Fruit fly (Drosophila melanogaster) whole organism, embryonic: Measurements from ENCODE around the gene CG11771.

ENCODE experiments used
- Ada2b ChIP-seq: fragments of 200-800 bp; sonication (Bioruptor generic); IDR thresholded peaks from 2 replicates; pipeline ENCODE4 v1.3.6; 2022; ENCODE audit warnings: missing biosample characterization, missing genetic modification characterization
- CG12391 ChIP-seq: fragments of 200-800 bp; sonication (Bioruptor generic); optimal IDR thresholded peaks from 3 replicates; lab custom pipeline; 2018; ENCODE audit warnings: missing biosample characterization, mild to moderate bottlenecking, missing genetic modification characterization, moderate library complexity
- CG12744 ChIP-seq: fragments of 200-800 bp; sonication (Bioruptor generic); optimal IDR thresholded peaks from 2 replicates; lab custom pipeline; 2016; ENCODE audit warnings: missing biosample characterization, missing genetic modification characterization
- CG16813 ChIP-seq: fragments of 200-800 bp; sonication (Bioruptor generic); IDR thresholded peaks from 3 replicates; pipeline ENCODE4 v1.3.6; 2022; ENCODE audit warnings: missing biosample characterization, missing genetic modification characterization; ENCODE audit not compliant: partially characterized antibody
- CG17385 ChIP-seq: fragments of 200-800 bp; sonication (Bioruptor generic); optimal IDR thresholded peaks from 3 replicates; lab custom pipeline; 2018; ENCODE audit warnings: missing biosample characterization, mild to moderate bottlenecking, missing genetic modification characterization
- CG2875 ChIP-seq: fragments of 200-800 bp; sonication (Bioruptor generic); optimal IDR thresholded peaks from 2 replicates; lab custom pipeline; 2017; ENCODE audit warnings: missing biosample characterization, mild to moderate bottlenecking, missing genetic modification characterization, missing genetic modification reagents
- CG3163 ChIP-seq: fragments of 200-800 bp; sonication (Bioruptor generic); optimal IDR thresholded peaks from 3 replicates; lab custom pipeline; 2016; ENCODE audit warnings: missing biosample characterization, missing genetic modification characterization
- CG42726 ChIP-seq: fragments of 200-800 bp; sonication (Bioruptor generic); IDR thresholded peaks from 2 replicates; pipeline ENCODE4 v1.3.6; 2022; ENCODE audit warnings: missing biosample characterization, missing genetic modification characterization; ENCODE audit not compliant: partially characterized antibody
- CG4730 ChIP-seq: fragments of 200-800 bp; sonication (Bioruptor generic); IDR thresholded peaks from 2 replicates; pipeline ENCODE4 v1.3.6; 2022; ENCODE audit warnings: missing biosample characterization, missing genetic modification characterization
- CG5180 ChIP-seq: fragments of 200-800 bp; sonication (Bioruptor generic); optimal IDR thresholded peaks from 3 replicates; lab custom pipeline; 2017; ENCODE audit warnings: missing biosample characterization, missing genetic modification characterization, mild to moderate bottlenecking, moderate library complexity, missing genetic modification reagents
- CG7987 ChIP-seq: fragments of 200-800 bp; sonication (Bioruptor generic); optimal IDR thresholded peaks from 2 replicates; lab custom pipeline; 2018; ENCODE audit warnings: missing biosample characterization, mild to moderate bottlenecking, missing genetic modification characterization, moderate library complexity
- Drgx ChIP-seq: fragments of 200-800 bp; sonication (Bioruptor generic); IDR thresholded peaks from 2 replicates; pipeline ENCODE4 v1.3.6; 2022; ENCODE audit warnings: missing biosample characterization, missing genetic modification characterization
- Elba2 ChIP-seq: fragments of 200-800 bp; sonication (Bioruptor generic); optimal IDR thresholded peaks from 3 replicates; lab custom pipeline; 2016; ENCODE audit warnings: missing biosample characterization, missing genetic modification characterization
- Hr78 ChIP-seq, 2 experiments: fragments of 200-800 bp in 1 of 2; fragments of >200 bp in 1 of 2; sonication (Bioruptor generic) in 1 of 2; optimal IDR thresholded peaks; 2 replicates each; lab custom pipeline; 2017 to 2019; ENCODE audit warnings: missing biosample characterization in 2 of 2, missing genetic modification characterization in 2 of 2, mild to moderate bottlenecking in 1 of 2, moderate library complexity in 1 of 2
- Jarid2 ChIP-seq: fragments of 200-800 bp; sonication (Bioruptor generic); optimal IDR thresholded peaks from 3 replicates; lab custom pipeline; 2017; ENCODE audit warnings: mild to moderate bottlenecking, missing biosample characterization, missing genetic modification reagents, missing genetic modification characterization
- Lhr ChIP-seq: fragments of 200-800 bp; sonication (Bioruptor generic); optimal IDR thresholded peaks from 3 replicates; lab custom pipeline; 2017; ENCODE audit warnings: mild to moderate bottlenecking, missing biosample characterization, missing genetic modification reagents, missing genetic modification characterization
- NK7.1 ChIP-seq: fragments of 200-800 bp; sonication (Bioruptor generic); optimal IDR thresholded peaks from 3 replicates; lab custom pipeline; 2016; ENCODE audit warnings: missing biosample characterization, missing genetic modification characterization
- Rfx ChIP-seq: fragments of 200-800 bp; sonication (Bioruptor generic); IDR thresholded peaks from 2 replicates; pipeline ENCODE4 v1.3.6; 2022; ENCODE audit warnings: missing biosample characterization, missing genetic modification characterization
- Rx ChIP-seq: fragments of 200-800 bp; sonication (Bioruptor generic); IDR thresholded peaks from 2 replicates; pipeline ENCODE4 v1.3.6; 2022; ENCODE audit warnings: missing biosample characterization, missing genetic modification characterization
- Trl ChIP-seq, 3 experiments: fragments of >200 bp in 2 of 3; fragments of 200-800 bp in 1 of 3; sonication (Bioruptor generic) in 1 of 3; optimal IDR thresholded peaks; 2 replicates in 1 of 3; 3 replicates in 2 of 3; lab custom pipeline; 2016 to 2017; ENCODE audit warnings: missing biosample characterization in 1 of 3, missing genetic modification characterization in 1 of 3
- Xrp1 ChIP-seq: fragments of 200-800 bp; sonication (Bioruptor generic); IDR thresholded peaks from 2 replicates; pipeline ENCODE4 v1.3.6; 2022; ENCODE audit warnings: missing biosample characterization, missing genetic modification characterization
- aop ChIP-seq: fragments of 200-800 bp; sonication (Bioruptor generic); IDR thresholded peaks from 2 replicates; pipeline ENCODE4 v1.3.6; 2022; ENCODE audit warnings: missing biosample characterization, missing genetic modification characterization
- bbx ChIP-seq: fragments of 200-800 bp; sonication (Bioruptor generic); IDR thresholded peaks from 2 replicates; pipeline ENCODE4 v1.3.6; 2022; ENCODE audit warnings: missing biosample characterization, missing genetic modification characterization; ENCODE audit not compliant: partially characterized antibody
- bsh ChIP-seq, 2 experiments: fragments of 200-800 bp; sonication (Bioruptor generic); optimal IDR thresholded peaks; 2 replicates each; lab custom pipeline; 2017 to 2018; ENCODE audit warnings: mild to moderate bottlenecking in 2 of 2, missing biosample characterization in 2 of 2, missing genetic modification characterization in 2 of 2, moderate library complexity in 1 of 2
- chinmo ChIP-seq: fragments of 200-800 bp; sonication (Bioruptor generic); IDR thresholded peaks from 4 replicates; pipeline ENCODE4 v1.3.6; 2022; ENCODE audit warnings: missing biosample characterization, missing genetic modification characterization; ENCODE audit not compliant: partially characterized antibody
- chm ChIP-seq: fragments of 200-800 bp; sonication (Bioruptor generic); IDR thresholded peaks from 2 replicates; pipeline ENCODE4 v1.3.6; 2022; ENCODE audit warnings: missing biosample characterization, missing genetic modification characterization
- dati ChIP-seq: fragments of 200-800 bp; sonication (Bioruptor generic); IDR thresholded peaks from 2 replicates; pipeline ENCODE4 v1.3.6; 2022; ENCODE audit warnings: missing biosample characterization, missing genetic modification characterization
- esg ChIP-seq: fragments of 200-800 bp; sonication (Bioruptor generic); conservative IDR thresholded peaks from 2 replicates; pipeline ENCODE4 v1.3.6; 2022; ENCODE audit warnings: missing biosample characterization, missing genetic modification characterization
- fru ChIP-seq: fragments of >200 bp; optimal IDR thresholded peaks from 2 replicates; lab custom pipeline; 2017
- gce ChIP-seq: fragments of 200-800 bp; sonication (Bioruptor generic); IDR thresholded peaks from 3 replicates; pipeline ENCODE4 v1.3.6; 2022; ENCODE audit warnings: missing biosample characterization, missing genetic modification characterization
- gem ChIP-seq: fragments of 200-800 bp; sonication (Bioruptor generic); optimal IDR thresholded peaks from 2 replicates; lab custom pipeline; 2019; ENCODE audit warnings: missing biosample characterization, mild to moderate bottlenecking, missing genetic modification characterization, moderate library complexity
- lilli ChIP-seq: fragments of 200-800 bp; sonication (Bioruptor generic); optimal IDR thresholded peaks from 3 replicates; lab custom pipeline; 2016; ENCODE audit warnings: missing biosample characterization, missing genetic modification characterization
- nom ChIP-seq: fragments of 200-800 bp; sonication (Bioruptor generic); optimal IDR thresholded peaks from 2 replicates; lab custom pipeline; 2017; ENCODE audit warnings: missing biosample characterization, missing genetic modification characterization, mild to moderate bottlenecking, moderate library complexity, missing genetic modification reagents
- oc ChIP-seq: fragments of 200-800 bp; sonication (Bioruptor generic); optimal IDR thresholded peaks from 2 replicates; lab custom pipeline; 2018; ENCODE audit warnings: missing biosample characterization, mild to moderate bottlenecking, missing genetic modification characterization, moderate library complexity
- pho ChIP-seq: fragments of 200-800 bp; sonication (Bioruptor generic); optimal IDR thresholded peaks from 2 replicates; lab custom pipeline; 2016; ENCODE audit warnings: missing biosample characterization, missing genetic modification characterization
- phol ChIP-seq: fragments of 200-800 bp; sonication (Bioruptor generic); optimal IDR thresholded peaks from 3 replicates; lab custom pipeline; 2018; ENCODE audit warnings: missing biosample characterization, mild to moderate bottlenecking, missing genetic modification characterization, moderate library complexity
- pros ChIP-seq: fragments of 200-800 bp; sonication (Bioruptor generic); optimal IDR thresholded peaks from 3 replicates; lab custom pipeline; 2019; ENCODE audit warnings: missing biosample characterization, mild to moderate bottlenecking, missing genetic modification characterization, moderate library complexity
- run ChIP-seq: fragments of 200-800 bp; sonication (Bioruptor generic); optimal IDR thresholded peaks from 3 replicates; lab custom pipeline; 2018; ENCODE audit warnings: missing biosample characterization, mild to moderate bottlenecking, missing genetic modification characterization
- seq ChIP-seq: fragments of 200-800 bp; sonication (Bioruptor generic); IDR thresholded peaks from 2 replicates; pipeline ENCODE4 v1.3.6; 2022; ENCODE audit warnings: missing biosample characterization, missing genetic modification characterization
- slbo ChIP-seq: fragments of 200-800 bp; sonication (Bioruptor generic); IDR thresholded peaks from 2 replicates; pipeline ENCODE4 v1.3.6; 2022; ENCODE audit warnings: missing biosample characterization, missing genetic modification characterization
- so ChIP-seq: fragments of 200-800 bp; sonication (Bioruptor generic); IDR thresholded peaks from 3 replicates; pipeline ENCODE4 v1.3.6; 2022; ENCODE audit warnings: missing biosample characterization, missing genetic modification characterization
- sob ChIP-seq: fragments of 200-800 bp; sonication (Bioruptor generic); IDR thresholded peaks from 2 replicates; pipeline ENCODE4 v1.3.6; 2022; ENCODE audit warnings: missing biosample characterization, missing genetic modification characterization
- stwl ChIP-seq: fragments of 200-800 bp; sonication (Bioruptor generic); optimal IDR thresholded peaks from 3 replicates; lab custom pipeline; 2018; ENCODE audit warnings: missing biosample characterization, mild to moderate bottlenecking, missing genetic modification characterization, moderate library complexity
- ttk ChIP-seq: fragments of 200-800 bp; sonication (Bioruptor generic); IDR thresholded peaks from 2 replicates; pipeline ENCODE4 v2.1.2; 2022; ENCODE audit warnings: missing biosample characterization, missing genetic modification characterization
- z ChIP-seq: fragments of 200-800 bp; sonication (Bioruptor generic); IDR thresholded peaks from 3 replicates; pipeline ENCODE4 v1.3.6; 2022; ENCODE audit warnings: missing biosample characterization, missing genetic modification characterization
- zen2 ChIP-seq: fragments of 200-800 bp; sonication (Bioruptor generic); IDR thresholded peaks from 3 replicates; pipeline ENCODE4 v1.3.6; 2022; ENCODE audit warnings: missing biosample characterization, missing genetic modification characterization; ENCODE audit not compliant: partially characterized antibody
- zfh1 ChIP-seq: fragments of 200-800 bp; sonication (Bioruptor generic); IDR thresholded peaks from 3 replicates; pipeline ENCODE4 v1.3.6; 2022; ENCODE audit warnings: missing biosample characterization, missing genetic modification characterization

CG11771 gene

dm6 chr3R:24894419-24895206 lies 37.2 kb upstream of the CG11771 start, which contains the start of the genes CG31121 and CG11069:
CG31121 (minus strand) TSS chr3R:24894605.
CG11069 (plus strand) TSS chr3R:24894742.
- TF ChIP-seq Hr78 (GFP tag; optimal IDR thresholded peaks at IDR 0.05; lab: Kevin White, UChicago) (peak in 1 of 2 experiments; percentile 2), Lhr (GFP tag; lab: Kevin White, UChicago) (no peak), sob (GFP tag; lab: Robert Waterston, UW) (peak; percentile 30; the same call in 1 of the 2 replicates), so (GFP tag; lab: Robert Waterston, UW) (0 out of 3 replicates have a peak, but pooled peaks have one; percentile 20), run (tag; lab: Kevin White, UChicago) (no peak), ttk (no peak), CG16813 (GFP tag; lab: Robert Waterston, UW) (0 out of 3 replicates have a peak, but pooled peaks have one; percentile 15), CG4730 (GFP tag; lab: Robert Waterston, UW) (no peak), seq (0 out of 2 replicates have a peak, but pooled peaks have one; percentile 14), Jarid2 (GFP tag; lab: Kevin White, UChicago) (peak; percentile 80), Elba2 (peak; percentile 31), aop (GFP tag; lab: Robert Waterston, UW) (0 out of 2 replicates have a peak, but pooled peaks have one; percentile 17), zfh1 (GFP tag; lab: Robert Waterston, UW) (0 out of 3 replicates have a peak, but pooled peaks have one; percentile 24), CG5180 (peak; percentile 38), CG7987 (GFP tag; lab: Kevin White, UChicago) (no peak), CG42726 (GFP tag; lab: Robert Waterston, UW) (peak; percentile 45; the same call in 1 of the 2 replicates), NK7.1 (GFP tag; lab: Kevin White, UChicago) (no peak), dati (GFP tag; lab: Robert Waterston, UW) (no peak), gce (GFP tag; lab: Robert Waterston, UW) (peak; percentile 12; the same call in 1 of the 3 replicates), CG2875 (GFP tag; lab: Kevin White, UChicago) (no peak), lilli (GFP tag; lab: Kevin White, UChicago) (no peak), Rx (no peak), Xrp1 (0 out of 2 replicates have a peak, but pooled peaks have one; percentile 5), pho (GFP tag; lab: Kevin White, UChicago) (no peak), Ada2b (GFP tag; lab: Robert Waterston, UW) (no peak), pros (GFP tag; lab: Kevin White, UChicago) (peak; percentile 24), zen2 (GFP tag; lab: Robert Waterston, UW) (0 out of 3 replicates have a peak, but pooled peaks have one; percentile 7), CG12391 (tag; lab: Kevin White, UChicago) (peak; percentile 30), chm (GFP tag; lab: Robert Waterston, UW) (peak; percentile 50; the same call in 1 of the 2 replicates), stwl (tag; lab: Kevin White, UChicago) (no peak), oc (tag; lab: Kevin White, UChicago) (no peak), esg (GFP tag; lab: Robert Waterston, UW) (no peak), slbo (0 out of 2 replicates have a peak, but pooled peaks have one; percentile 23), bbx (GFP tag; lab: Robert Waterston, UW) (peak; percentile 45), gem (no peak), bsh (GFP tag; optimal IDR thresholded peaks at IDR 0.05; lab: Kevin White, UChicago) (no peak), phol (tag; lab: Kevin White, UChicago) (peak; percentile 61), nom (GFP tag; lab: Kevin White, UChicago) (peak; percentile 41), chinmo (0 out of 4 replicates have a peak, but pooled peaks have one; percentile 56), fru (lab: Kevin White, UChicago) (no peak), CG12744 (no peak), CG17385 (GFP tag; lab: Kevin White, UChicago) (no peak), Drgx (GFP tag; lab: Robert Waterston, UW) (peak; percentile 45; the same call in 1 of the 2 replicates), Rfx (GFP tag; lab: Robert Waterston, UW) (peak; percentile 46), Trl (optimal IDR thresholded peaks at IDR 0.05; lab: Kevin White, UChicago) (peak; percentile 66 to 84), Trl (GFP tag; optimal IDR thresholded peaks at IDR 0.05; lab: Kevin White, UChicago) (no peak), CG3163 (GFP tag; lab: Kevin White, UChicago) (peak; percentile 84), z (GFP tag; lab: Robert Waterston, UW) (peak; percentile 74)
